Fruit fly (Drosophila melanogaster): ENCODE results near the gene mtd.

The mtd gene

DNA sequence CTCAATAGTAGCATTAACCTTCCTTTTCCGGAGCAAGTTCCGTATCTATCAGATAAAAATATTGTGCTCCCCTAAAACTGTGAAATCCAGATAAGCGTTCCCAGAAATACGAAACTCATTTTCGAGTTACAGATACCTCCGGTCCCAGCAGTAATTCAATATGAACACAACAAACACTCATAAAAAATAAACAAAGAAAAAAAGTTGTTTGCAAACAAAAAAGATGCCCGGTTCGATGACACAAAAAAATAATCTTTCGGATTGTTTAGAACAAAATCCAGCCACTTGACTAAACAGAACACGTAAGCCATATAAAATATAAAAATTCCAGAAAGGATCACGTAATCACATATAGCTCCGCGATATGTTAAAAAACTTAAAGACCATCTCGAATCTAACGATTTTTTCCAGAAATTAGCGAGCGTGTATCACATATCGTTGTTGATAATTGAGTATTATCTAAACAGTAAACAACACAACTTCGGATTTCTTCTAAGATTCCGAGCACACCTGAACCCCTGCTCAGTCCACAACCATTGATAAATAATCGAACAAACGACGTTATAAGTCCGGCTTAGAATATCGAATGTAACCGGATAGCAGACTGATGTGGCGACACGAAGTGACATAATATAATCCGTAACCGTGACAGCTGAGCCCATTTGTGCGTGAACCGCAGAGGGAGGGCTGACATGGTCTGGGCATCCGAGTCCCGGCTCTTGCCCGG is 31.0 kb downstream of the mtd start (continued):
- no peak for TF ChIP-seq H2.0 (GFP tag; IDR thresholded peaks at IDR 0.05)
- no peak for TF ChIP-seq esg (GFP tag; conservative IDR thresholded peaks at IDR 0.05)
- TF ChIP-seq CG2199 (GFP tag; IDR thresholded peaks at IDR 0.05): no peak
- no peak for TF ChIP-seq CG15073 (GFP tag; optimal IDR thresholded peaks at IDR 0.05)
- TF ChIP-seq CG17361 (GFP tag; IDR thresholded peaks at IDR 0.05): peak; percentile 47; the same call in 1 of the 3 replicates
- TF ChIP-seq jumu (GFP tag; optimal IDR thresholded peaks at IDR 0.05): no peak
- TF ChIP-seq ranshi (GFP tag; IDR thresholded peaks at IDR 0.05): no peak
- TF ChIP-seq CTCF (GFP tag; optimal IDR thresholded peaks at IDR 0.05): no peak
- no peak for TF ChIP-seq usp (GFP tag; optimal IDR thresholded peaks at IDR 0.05)
- no peak for TF ChIP-seq cato (GFP tag; optimal IDR thresholded peaks at IDR 0.05; ENCODE audit: borderline replicate concordance)
- no peak for TF ChIP-seq vvl (GFP tag; IDR thresholded peaks at IDR 0.05)
- peak; percentile 38 for TF ChIP-seq Hmr (GFP tag; optimal IDR thresholded peaks at IDR 0.05)
- TF ChIP-seq Camta (GFP tag; optimal IDR thresholded peaks at IDR 0.05): peak; percentile 63
- TF ChIP-seq fru (optimal IDR thresholded peaks at IDR 0.05): no peak
- TF ChIP-seq Dip3 (GFP tag; optimal IDR thresholded peaks at IDR 0.05): no peak
- peak; percentile 14 for TF ChIP-seq Spps (tag; optimal IDR thresholded peaks at IDR 0.05)
- TF ChIP-seq CG17186 (GFP tag; optimal IDR thresholded peaks at IDR 0.05): no peak
- no peak for TF ChIP-seq jigr1 (GFP tag; IDR thresholded peaks at IDR 0.05)
- 0 out of 2 replicates have a peak, but pooled peaks have one; percentile 15 for TF ChIP-seq CG3847 (GFP tag; IDR thresholded peaks at IDR 0.05)
- TF ChIP-seq HHEX (GFP tag; optimal IDR thresholded peaks at IDR 0.05): peak; percentile 24
- TF ChIP-seq CG8765 (GFP tag; IDR thresholded peaks at IDR 0.05): no peak
- TF ChIP-seq CG31388 (GFP tag; optimal IDR thresholded peaks at IDR 0.05): no peak
- TF ChIP-seq repo (GFP tag; optimal IDR thresholded peaks at IDR 0.05): no peak
- no peak for TF ChIP-seq CG1647 (GFP tag; optimal IDR thresholded peaks at IDR 0.05)
- no peak for TF ChIP-seq Scr (GFP tag; IDR thresholded peaks at IDR 0.05; ENCODE audit: partially characterized antibody)
- TF ChIP-seq prd (optimal IDR thresholded peaks at IDR 0.05): no peak
- TF ChIP-seq prd (GFP tag; IDR thresholded peaks at IDR 0.05): no peak; the same call in 2 of the 3 replicates
- no peak for TF ChIP-seq sc (optimal IDR thresholded peaks at IDR 0.05)
- TF ChIP-seq sc (GFP tag; optimal IDR thresholded peaks at IDR 0.05): peak; percentile 58
- TF ChIP-seq Optix (GFP tag; IDR thresholded peaks at IDR 0.05): no peak
- no peak for TF ChIP-seq E2f2 (GFP tag; IDR thresholded peaks at IDR 0.05)
- TF ChIP-seq CG16815 (GFP tag; optimal IDR thresholded peaks at IDR 0.05): no peak
- no peak for TF ChIP-seq CG12744 (GFP tag; optimal IDR thresholded peaks at IDR 0.05)
- no peak for TF ChIP-seq amos (GFP tag; IDR thresholded peaks at IDR 0.05; ENCODE audit: partially characterized antibody)
- no peak for TF ChIP-seq fu2 (GFP tag; optimal IDR thresholded peaks at IDR 0.05)
- TF ChIP-seq BEAF-32 (GFP tag; optimal IDR thresholded peaks at IDR 0.05): no peak
- TF ChIP-seq Bdp1 (GFP tag; optimal IDR thresholded peaks at IDR 0.05): peak; percentile 8
- no peak for TF ChIP-seq CG17802 (tag; optimal IDR thresholded peaks at IDR 0.05)
- no peak for TF ChIP-seq CG13424 (tag; optimal IDR thresholded peaks at IDR 0.05)
- TF ChIP-seq CG8388 (GFP tag; optimal IDR thresholded peaks at IDR 0.05): no peak
- no peak for TF ChIP-seq Jarid2 (GFP tag; optimal IDR thresholded peaks at IDR 0.05)
- TF ChIP-seq CG6272 (GFP tag; IDR thresholded peaks at IDR 0.05): no peak
- TF ChIP-seq CG2712 (tag; optimal IDR thresholded peaks at IDR 0.05): peak; percentile 46
- no peak for TF ChIP-seq gsb (GFP tag; IDR thresholded peaks at IDR 0.05)
- TF ChIP-seq CG30431 (GFP tag; optimal IDR thresholded peaks at IDR 0.05): no peak
- TF ChIP-seq CG2116 (GFP tag; optimal IDR thresholded peaks at IDR 0.05): peak; percentile 19
- no peak for TF ChIP-seq Sin3A (optimal IDR thresholded peaks at IDR 0.05)
- no peak for TF ChIP-seq CG32772 (GFP tag; IDR thresholded peaks at IDR 0.05)
- no peak for TF ChIP-seq Dek (tag; optimal IDR thresholded peaks at IDR 0.05)
- TF ChIP-seq ssp (GFP tag; IDR thresholded peaks at IDR 0.05): no peak
- TF ChIP-seq dysf (GFP tag; IDR thresholded peaks at IDR 0.05): no peak
- no peak for TF ChIP-seq Hr78 (GFP tag; optimal IDR thresholded peaks at IDR 0.05)
- TF ChIP-seq toy (GFP tag; IDR thresholded peaks at IDR 0.05): no peak

All from whole organism, embryonic.